Fruit fly (Drosophila melanogaster): ENCODE measurements around the gene CG9427.

DNA sequence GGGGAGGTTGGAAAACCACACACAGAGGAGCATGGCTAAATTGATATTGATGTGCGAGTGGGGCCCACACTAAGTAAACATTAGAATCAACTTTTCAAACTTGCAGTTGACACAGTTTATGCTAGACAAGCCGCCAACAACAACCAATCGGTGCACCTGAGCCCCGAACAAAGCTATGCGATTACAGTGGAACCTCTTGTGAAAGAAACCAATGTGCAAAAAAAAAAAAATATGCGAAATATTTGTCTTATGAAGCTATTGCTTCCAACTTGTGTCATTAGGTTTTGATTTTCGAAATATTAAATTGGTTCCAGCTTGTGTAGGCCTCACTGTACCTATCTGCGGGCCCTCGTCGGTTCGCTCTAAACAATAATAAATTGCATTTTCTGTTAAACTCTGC is 8.4 kb downstream of the CG9427 start:
- TF ChIP-seq CG8478 (optimal IDR thresholded peaks at IDR 0.05) (no peak), CTCF (optimal IDR thresholded peaks at IDR 0.05) (no peak)

All from S2 (cell line).